Worm (Caenorhabditis elegans): ENCODE results near the gene ZC376.8.

- TF ChIP-seq sox-4 (tag; optimal IDR thresholded peaks at IDR 0.05) (no peak), ceh-48 (tag; optimal IDR thresholded peaks at IDR 0.05) (no peak), fax-1 (tag; optimal IDR thresholded peaks at IDR 0.05) (no peak), pqm-1 (tag; optimal IDR thresholded peaks at IDR 0.05) (no peak)
Observed at ce11 chrV:14140733-14141132, 39.3 kb upstream of the ZC376.8 start.
